Fruit fly (Drosophila melanogaster): Measurements from ENCODE around the gene SerRS.

Gene SerRS

DNA sequence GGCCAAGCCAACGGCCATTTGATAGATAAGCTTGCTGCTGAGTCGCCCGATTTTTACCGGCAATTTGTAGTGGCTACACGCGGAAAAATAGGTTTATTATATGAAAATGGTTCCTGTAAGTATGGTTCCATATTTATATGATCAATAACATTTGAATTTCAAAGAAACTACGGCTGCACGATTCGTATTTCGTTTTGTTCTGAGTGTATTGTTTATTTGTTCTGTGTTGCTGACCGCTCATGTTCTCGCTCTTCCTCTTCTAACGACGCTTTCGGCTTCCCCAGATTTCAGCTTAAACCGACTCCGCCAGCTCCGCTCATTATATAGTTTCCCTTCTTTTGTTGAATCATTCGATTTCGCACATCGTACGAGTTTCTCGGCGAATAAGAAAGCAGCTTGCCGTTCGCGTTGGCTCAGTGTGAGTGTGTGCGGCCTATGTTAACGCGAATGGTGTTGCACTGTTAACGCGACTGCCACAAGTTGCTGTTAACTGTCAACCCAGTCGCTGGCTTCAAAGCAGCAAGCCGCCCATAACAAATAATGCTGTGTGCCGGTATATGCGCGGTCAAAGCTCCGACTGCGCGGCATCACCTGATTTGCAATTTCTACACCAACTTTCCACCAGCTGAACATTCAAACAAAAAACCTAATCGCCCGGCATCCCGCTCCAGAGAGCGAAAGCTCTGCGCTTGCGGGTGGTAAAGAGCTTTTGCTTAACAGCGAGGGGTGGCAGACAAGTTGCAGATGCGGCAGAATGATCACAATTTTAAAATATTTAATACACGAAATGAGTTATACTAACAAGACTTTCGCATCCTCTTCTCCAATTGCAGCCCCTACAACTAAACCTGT is 21.8 kb upstream of the SerRS start:
- TF ChIP-seq CG5204 (GFP tag; optimal IDR thresholded peaks at IDR 0.05), result no peak
- no peak for TF ChIP-seq CG7101 (tag; optimal IDR thresholded peaks at IDR 0.05)
- TF ChIP-seq pad (GFP tag; optimal IDR thresholded peaks at IDR 0.05), result peak; percentile 37
- no peak for TF ChIP-seq ovo (GFP tag; optimal IDR thresholded peaks at IDR 0.05)
- no peak for TF ChIP-seq cnc (optimal IDR thresholded peaks at IDR 0.05)
- TF ChIP-seq CG33017 (tag; optimal IDR thresholded peaks at IDR 0.05), result peak; percentile 50
- peak; percentile 12 for TF ChIP-seq Crg-1 (GFP tag; optimal IDR thresholded peaks at IDR 0.05)
- TF ChIP-seq CG7045 (GFP tag; optimal IDR thresholded peaks at IDR 0.05), result peak; percentile 57
- peak; percentile 29 for TF ChIP-seq CG14711 (tag; optimal IDR thresholded peaks at IDR 0.05)
- TF ChIP-seq toe (GFP tag; optimal IDR thresholded peaks at IDR 0.05), result no peak
- peak; percentile 74 for TF ChIP-seq kay (GFP tag; ENCODE audit: borderline replicate concordance)
- peak; percentile 71 for TF ChIP-seq CG12768 (GFP tag; optimal IDR thresholded peaks at IDR 0.05)
- TF ChIP-seq CG11617 (GFP tag; optimal IDR thresholded peaks at IDR 0.05), result no peak
- TF ChIP-seq bab1 (GFP tag; optimal IDR thresholded peaks at IDR 0.05), result peak; percentile 81
- TF ChIP-seq CG1620 (GFP tag; optimal IDR thresholded peaks at IDR 0.05), result peak; percentile 23
- peak; percentile 54 for TF ChIP-seq cic (GFP tag; optimal IDR thresholded peaks at IDR 0.05)
- no peak for TF ChIP-seq Mnt (GFP tag; optimal IDR thresholded peaks at IDR 0.05)
- no peak for TF ChIP-seq Hr96 (GFP tag; optimal IDR thresholded peaks at IDR 0.05)
- no peak for TF ChIP-seq Clk (GFP tag; optimal IDR thresholded peaks at IDR 0.05)
- peak; percentile 76 for TF ChIP-seq tj (GFP tag; optimal IDR thresholded peaks at IDR 0.05)

DNA sequence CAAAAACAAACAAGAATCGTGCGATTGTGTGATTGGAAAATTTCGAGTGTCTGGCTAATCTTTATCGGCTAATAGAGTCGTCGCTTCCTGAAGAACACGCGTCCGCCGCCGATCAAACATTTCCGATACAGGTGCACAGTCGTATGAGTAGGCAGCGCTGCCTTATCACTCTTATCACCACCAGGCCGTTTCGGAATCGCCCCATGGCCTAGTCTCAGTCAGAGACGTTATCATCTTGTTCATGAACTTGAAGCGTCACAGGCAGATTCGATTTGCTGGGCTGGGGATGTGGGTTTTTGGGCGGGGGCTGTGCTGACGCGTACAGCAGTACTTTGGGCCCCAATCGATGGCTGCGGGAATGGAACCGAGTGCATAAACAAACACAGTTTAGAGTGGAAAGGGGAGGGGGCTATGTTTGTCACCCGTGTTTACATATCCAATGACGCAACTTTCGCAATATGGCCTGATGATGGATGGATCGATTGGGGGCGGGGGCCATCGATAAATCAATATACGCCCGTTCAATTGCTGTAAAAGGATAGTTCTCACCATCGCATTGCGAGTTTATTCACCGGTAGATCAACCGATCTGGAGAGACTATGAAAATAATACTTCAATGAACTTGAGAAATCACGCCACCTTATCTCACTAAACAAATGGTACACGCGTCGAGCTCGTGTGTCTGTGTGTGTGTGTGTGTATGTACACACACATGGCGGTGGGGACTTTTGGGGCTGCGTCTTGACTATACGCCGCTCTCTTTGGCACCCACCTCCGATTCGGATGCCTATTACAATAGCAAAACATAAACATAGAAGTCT is 21.0 kb upstream of the SerRS start:
- TF ChIP-seq CG12768 (GFP tag; optimal IDR thresholded peaks at IDR 0.05) (peak; percentile 65), CG5204 (GFP tag; optimal IDR thresholded peaks at IDR 0.05) (peak; percentile 28), CG7101 (tag; optimal IDR thresholded peaks at IDR 0.05) (peak; percentile 27), CG7045 (GFP tag; optimal IDR thresholded peaks at IDR 0.05) (peak; percentile 66), ovo (GFP tag; optimal IDR thresholded peaks at IDR 0.05) (peak; percentile 70), CG11617 (GFP tag; optimal IDR thresholded peaks at IDR 0.05) (peak; percentile 20), CG14711 (tag; optimal IDR thresholded peaks at IDR 0.05) (no peak), Crg-1 (GFP tag; optimal IDR thresholded peaks at IDR 0.05) (peak; percentile 59), Mnt (GFP tag; optimal IDR thresholded peaks at IDR 0.05) (no peak), tj (GFP tag; optimal IDR thresholded peaks at IDR 0.05) (no peak), bab1 (GFP tag; optimal IDR thresholded peaks at IDR 0.05) (peak; percentile 38), Hr96 (GFP tag; optimal IDR thresholded peaks at IDR 0.05) (peak; percentile 49), pad (GFP tag; optimal IDR thresholded peaks at IDR 0.05) (peak; percentile 48), toe (GFP tag; optimal IDR thresholded peaks at IDR 0.05) (no peak), Clk (GFP tag; optimal IDR thresholded peaks at IDR 0.05) (peak; percentile 34), CG33017 (tag; optimal IDR thresholded peaks at IDR 0.05) (no peak), cic (GFP tag; optimal IDR thresholded peaks at IDR 0.05) (peak; percentile 67), kay (GFP tag; ENCODE audit: borderline replicate concordance) (peak; percentile 74), CG1620 (GFP tag; optimal IDR thresholded peaks at IDR 0.05) (peak; percentile 39), cnc (optimal IDR thresholded peaks at IDR 0.05) (no peak)

DNA sequence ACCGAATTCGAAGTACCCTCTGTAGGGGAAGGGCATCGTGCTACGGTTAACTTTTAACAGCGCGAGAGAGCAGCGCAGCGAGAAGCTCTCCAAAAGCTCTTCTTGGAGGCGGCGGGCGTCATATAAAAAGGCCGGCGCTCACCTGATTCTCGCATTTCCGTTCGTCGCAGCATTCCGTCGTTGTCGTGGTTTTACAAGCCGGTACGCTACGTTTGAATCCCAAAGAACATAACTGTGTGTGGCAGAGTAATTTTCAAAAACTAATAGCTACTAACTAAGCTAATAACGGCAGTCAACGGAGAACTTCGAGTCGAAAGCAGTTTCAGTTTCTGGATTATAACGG is 19.2 kb upstream of the SerRS start, which contains the start of gene FASN1:
Gene FASN1 (plus strand): TSS at position 151 of the 343 bp plus-strand sequence.
- TF ChIP-seq CG7101 (tag; optimal IDR thresholded peaks at IDR 0.05), result peak; percentile 59
- TF ChIP-seq Clk (GFP tag; optimal IDR thresholded peaks at IDR 0.05), result no peak
- TF ChIP-seq kay (GFP tag; ENCODE audit: borderline replicate concordance), result no peak
- no peak for TF ChIP-seq cnc (optimal IDR thresholded peaks at IDR 0.05)
- peak; percentile 69 for TF ChIP-seq CG1620 (GFP tag; optimal IDR thresholded peaks at IDR 0.05)
- peak; percentile 8 for TF ChIP-seq tj (GFP tag; optimal IDR thresholded peaks at IDR 0.05)
- no peak for TF ChIP-seq CG5204 (GFP tag; optimal IDR thresholded peaks at IDR 0.05)
- TF ChIP-seq CG33017 (tag; optimal IDR thresholded peaks at IDR 0.05), result peak; percentile 69
- TF ChIP-seq Hr96 (GFP tag; optimal IDR thresholded peaks at IDR 0.05), result peak; percentile 67
- TF ChIP-seq CG12768 (GFP tag; optimal IDR thresholded peaks at IDR 0.05), result peak; percentile 81
- TF ChIP-seq CG11617 (GFP tag; optimal IDR thresholded peaks at IDR 0.05), result peak; percentile 0
- peak; percentile 25 for TF ChIP-seq CG14711 (tag; optimal IDR thresholded peaks at IDR 0.05)
- TF ChIP-seq cic (GFP tag; optimal IDR thresholded peaks at IDR 0.05), result peak; percentile 55
- TF ChIP-seq Crg-1 (GFP tag; optimal IDR thresholded peaks at IDR 0.05), result peak; percentile 78
- peak; percentile 43 for TF ChIP-seq CG7045 (GFP tag; optimal IDR thresholded peaks at IDR 0.05)
- peak; percentile 61 for TF ChIP-seq ovo (GFP tag; optimal IDR thresholded peaks at IDR 0.05)
- TF ChIP-seq Mnt (GFP tag; optimal IDR thresholded peaks at IDR 0.05), result peak; percentile 81
- peak; percentile 64 for TF ChIP-seq pad (GFP tag; optimal IDR thresholded peaks at IDR 0.05)
- peak; percentile 87 for TF ChIP-seq bab1 (GFP tag; optimal IDR thresholded peaks at IDR 0.05)
- TF ChIP-seq toe (GFP tag; optimal IDR thresholded peaks at IDR 0.05), result no peak

DNA sequence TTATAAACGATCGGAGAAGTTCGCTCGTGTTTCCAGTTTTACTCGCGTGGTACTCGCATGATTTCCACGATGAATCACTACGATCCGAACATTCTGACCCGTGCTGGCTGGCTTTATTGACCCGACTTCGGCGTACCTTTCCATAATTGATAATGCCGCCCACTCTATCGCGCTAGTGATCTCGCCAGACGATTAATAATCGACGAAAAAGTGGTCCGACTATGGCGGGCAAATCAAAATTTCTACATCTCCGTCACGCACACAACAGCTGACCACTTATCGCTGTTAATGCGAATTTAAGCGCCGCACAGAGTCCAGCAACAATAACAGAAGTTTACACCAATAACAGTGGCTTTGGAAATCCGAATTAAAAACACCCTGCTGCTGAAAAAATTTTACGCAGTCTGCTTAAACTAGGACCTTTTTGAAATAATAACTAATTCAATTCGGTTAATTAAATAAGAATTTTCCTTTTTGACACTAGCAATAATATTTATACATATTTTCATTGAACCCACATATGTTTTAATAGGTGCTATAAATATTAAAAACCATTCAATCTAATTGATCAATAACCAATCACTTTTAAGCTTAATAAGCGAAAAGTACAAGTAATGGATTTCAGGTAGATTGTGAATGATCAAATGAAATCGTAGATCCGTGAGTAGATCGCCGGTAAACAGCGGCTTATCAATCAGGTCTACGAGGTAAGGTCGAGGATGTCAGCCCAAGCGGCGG is 18.7 kb upstream of the SerRS start:
- TF ChIP-seq CG14711 (tag; optimal IDR thresholded peaks at IDR 0.05) (no peak), Crg-1 (GFP tag; optimal IDR thresholded peaks at IDR 0.05) (no peak), toe (GFP tag; optimal IDR thresholded peaks at IDR 0.05) (peak; percentile 53), ovo (GFP tag; optimal IDR thresholded peaks at IDR 0.05) (no peak), CG7101 (tag; optimal IDR thresholded peaks at IDR 0.05) (no peak), Clk (GFP tag; optimal IDR thresholded peaks at IDR 0.05) (peak; percentile 35), tj (GFP tag; optimal IDR thresholded peaks at IDR 0.05) (peak; percentile 64), CG33017 (tag; optimal IDR thresholded peaks at IDR 0.05) (no peak), Mnt (GFP tag; optimal IDR thresholded peaks at IDR 0.05) (no peak), CG11617 (GFP tag; optimal IDR thresholded peaks at IDR 0.05) (peak; percentile 59), cic (GFP tag; optimal IDR thresholded peaks at IDR 0.05) (no peak), CG5204 (GFP tag; optimal IDR thresholded peaks at IDR 0.05) (peak; percentile 69), Hr96 (GFP tag; optimal IDR thresholded peaks at IDR 0.05) (no peak), CG7045 (GFP tag; optimal IDR thresholded peaks at IDR 0.05) (peak; percentile 39), kay (GFP tag; ENCODE audit: borderline replicate concordance) (peak; percentile 74), bab1 (GFP tag; optimal IDR thresholded peaks at IDR 0.05) (no peak), pad (GFP tag; optimal IDR thresholded peaks at IDR 0.05) (no peak), CG12768 (GFP tag; optimal IDR thresholded peaks at IDR 0.05) (no peak)

Data from whole organism, adult.